Worm (Caenorhabditis elegans) whole organism, midembryonic: ENCODE data around the gene F11E6.11.

Experiments used
- cog-1 ChIP-seq: sonication (generic microtip); optimal IDR thresholded peaks from 2 replicates; lab custom pipeline; 2016; ENCODE audit warnings: missing genetic modification characterization, missing compliant biosample characterization
- flt-1 ChIP-seq: fragments of 200-800 bp; sonication (Bioruptor generic); IDR thresholded peaks from 2 replicates; pipeline ENCODE4 v1.3.6; 2022; ENCODE audit warnings: missing genetic modification characterization, missing compliant biosample characterization
- klf-2 ChIP-seq: fragments of 200-800 bp; sonication (Bioruptor generic); conservative IDR thresholded peaks from 2 replicates; pipeline ENCODE4 v1.3.6; 2022; ENCODE audit warnings: missing genetic modification reagents, missing genetic modification characterization, missing compliant biosample characterization
- ref-1 ChIP-seq: fragments of 200-800 bp; sonication (Bioruptor generic); conservative IDR thresholded peaks from 2 replicates; pipeline ENCODE4 v1.3.6; 2022; ENCODE audit warnings: missing genetic modification reagents, missing genetic modification characterization, missing compliant biosample characterization

ce11 chrIV:17467325-17467724, 24.7 kb downstream of the F11E6.11 start, which contains the start of gene elo-2:
- TF ChIP-seq klf-2 (GFP tag; lab: Robert Waterston, UW): no peak
- no peak for TF ChIP-seq ref-1 (GFP tag; lab: Robert Waterston, UW)
- no peak for TF ChIP-seq flt-1 (GFP tag; lab: Robert Waterston, UW)
- no peak for TF ChIP-seq cog-1 (tag; lab: Kevin White, UChicago)
